Fruit fly (Drosophila melanogaster) Kc167 (cell line): ENCODE results near the gene CG15034.

Experiments
- Sin3A ChIP-seq: fragments of >200 bp; optimal IDR thresholded peaks from 2 replicates; lab custom pipeline; 2018; ENCODE audit warnings: missing external identifiers
- insv ChIP-seq: fragments of >200 bp; optimal IDR thresholded peaks from 3 replicates; lab custom pipeline; 2018; ENCODE audit warnings: missing external identifiers
- ttk ChIP-seq: sonication (Bioruptor generic); optimal IDR thresholded peaks from 2 replicates; lab custom pipeline; 2017; ENCODE audit warnings: missing external identifiers

DNA sequence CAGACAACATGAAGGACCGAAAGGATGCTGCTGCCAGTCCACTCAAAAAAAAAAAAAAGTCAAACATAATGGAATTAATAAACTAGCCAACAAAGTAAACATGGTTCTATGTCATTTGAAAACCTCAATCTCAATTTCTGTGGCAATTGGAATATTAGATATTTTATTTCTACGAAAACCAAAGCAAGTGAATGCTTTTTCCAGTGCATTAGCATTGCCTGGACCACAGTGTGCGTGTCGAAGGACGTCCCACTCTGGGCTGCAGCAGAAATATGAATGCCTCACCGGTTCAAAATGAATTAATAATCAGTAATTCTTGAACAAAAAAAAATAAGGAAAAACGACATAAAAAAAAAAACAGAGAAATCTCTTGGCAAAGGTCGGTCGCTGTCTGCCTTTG lies 25.2 kb upstream of the CG15034 start:
- TF ChIP-seq Sin3A (no peak), insv (lab: Kevin White, UChicago) (no peak), ttk (lab: Kevin White, UChicago) (no peak)
